Fruit fly (Drosophila melanogaster): ENCODE results near the gene Trf.

dm6 chr2L:8083413-8083426 lies 10.5 kb downstream of the Trf start, which contains the start of gene Bsg:
- no peak for TF ChIP-seq Crg-1 (GFP tag; optimal IDR thresholded peaks at IDR 0.05)
- no peak for TF ChIP-seq CG12768 (GFP tag; optimal IDR thresholded peaks at IDR 0.05)
- TF ChIP-seq cnc (optimal IDR thresholded peaks at IDR 0.05), result no peak
- TF ChIP-seq tj (GFP tag; optimal IDR thresholded peaks at IDR 0.05), result no peak
- TF ChIP-seq CG14711 (tag; optimal IDR thresholded peaks at IDR 0.05), result no peak
- no peak for TF ChIP-seq ovo (GFP tag; optimal IDR thresholded peaks at IDR 0.05)
- no peak for TF ChIP-seq Hr96 (GFP tag; optimal IDR thresholded peaks at IDR 0.05)
- no peak for TF ChIP-seq cic (GFP tag; optimal IDR thresholded peaks at IDR 0.05)
- no peak for TF ChIP-seq bab1 (GFP tag; optimal IDR thresholded peaks at IDR 0.05)
- TF ChIP-seq CG7101 (tag; optimal IDR thresholded peaks at IDR 0.05), result no peak
- TF ChIP-seq CG33017 (tag; optimal IDR thresholded peaks at IDR 0.05), result no peak
- TF ChIP-seq CG11617 (GFP tag; optimal IDR thresholded peaks at IDR 0.05), result no peak

All from whole organism, adult.